Fruit fly (Drosophila melanogaster) whole organism, adult: ENCODE data around the gene CG12035.

Experiments
- CG1620 ChIP-seq: fragments of 200-800 bp; sonication (Bioruptor generic); optimal IDR thresholded peaks from 2 replicates; lab custom pipeline; 2016; ENCODE audit warnings: missing biosample characterization, missing genetic modification characterization
- CG7045 ChIP-seq: fragments of 200-800 bp; sonication (Bioruptor generic); optimal IDR thresholded peaks from 2 replicates; lab custom pipeline; 2017; ENCODE audit warnings: missing biosample characterization, mild to moderate bottlenecking, missing genetic modification characterization
- Crg-1 ChIP-seq: fragments of 200-800 bp; sonication (Bioruptor generic); optimal IDR thresholded peaks from 2 replicates; lab custom pipeline; 2016; ENCODE audit warnings: missing biosample characterization, missing genetic modification characterization
- Mnt ChIP-seq: fragments of 200-800 bp; sonication (Bioruptor generic); optimal IDR thresholded peaks from 2 replicates; lab custom pipeline; 2016; ENCODE audit warnings: missing biosample characterization, mild to moderate bottlenecking, missing genetic modification characterization
- cic ChIP-seq: fragments of 200-800 bp; sonication (Bioruptor generic); optimal IDR thresholded peaks from 2 replicates; lab custom pipeline; 2017; ENCODE audit warnings: missing biosample characterization, mild to moderate bottlenecking, missing genetic modification characterization, moderate library complexity
- ovo ChIP-seq: fragments of 200-800 bp; sonication (Bioruptor generic); optimal IDR thresholded peaks from 2 replicates; lab custom pipeline; 2016; ENCODE audit warnings: missing biosample characterization, missing genetic modification characterization
- toe ChIP-seq: fragments of 200-800 bp; sonication (Bioruptor generic); optimal IDR thresholded peaks from 2 replicates; lab custom pipeline; 2016; ENCODE audit warnings: missing biosample characterization, missing genetic modification characterization

dm6 chr3L:1675242-1675641 lies 48.9 kb upstream of the CG12035 start:
- TF ChIP-seq toe (GFP tag; lab: Kevin White, UChicago) = no peak
- no peak for TF ChIP-seq Mnt (GFP tag; lab: Kevin White, UChicago)
- TF ChIP-seq CG1620 (GFP tag; lab: Kevin White, UChicago) = no peak
- no peak for TF ChIP-seq ovo
- TF ChIP-seq Crg-1 (GFP tag; lab: Kevin White, UChicago) = no peak
- TF ChIP-seq cic = no peak
- no peak for TF ChIP-seq CG7045
